Worm (Caenorhabditis elegans): ENCODE results near the gene F13H8.6.

F13H8.6 gene

DNA sequence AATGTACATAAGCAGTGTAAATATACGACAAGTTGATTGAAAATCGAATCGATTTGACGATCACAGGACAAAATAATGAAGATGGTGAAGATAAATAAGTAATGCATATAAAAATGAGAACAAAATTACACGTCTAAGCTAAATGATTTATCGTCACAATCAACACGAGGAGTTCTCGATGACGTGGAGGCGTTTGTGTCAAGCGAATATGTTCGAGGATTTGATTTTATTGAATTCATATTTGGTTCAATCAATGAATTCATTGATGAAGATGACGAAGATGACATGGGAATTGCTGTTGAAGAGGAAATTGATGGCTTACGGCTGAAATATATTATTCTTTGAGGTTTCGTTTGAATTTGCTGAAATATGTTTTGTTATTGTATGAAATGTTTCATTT, 5.8 kb upstream of the F13H8.6 start, which contains the start of gene nyn-3:
TSS of gene nyn-3 (minus strand) at position 101 of the 400 bp plus-strand sequence.
- TF ChIP-seq die-1 (tag; optimal IDR thresholded peaks at IDR 0.05) (no peak), ets-4 (GFP tag; optimal IDR thresholded peaks at IDR 0.05) (no peak), attf-3 (GFP tag; conservative IDR thresholded peaks at IDR 0.05) (no peak), lag-1 (GFP tag; IDR thresholded peaks at IDR 0.05) (no peak), hmg-20 (GFP tag; IDR thresholded peaks at IDR 0.05) (no peak), B0336.3 (GFP tag; IDR thresholded peaks at IDR 0.05) (no peak), madf-3 (GFP tag; IDR thresholded peaks at IDR 0.05) (no peak), aptf-2 (GFP tag; conservative IDR thresholded peaks at IDR 0.05) (no peak), athp-1 (tag; optimal IDR thresholded peaks at IDR 0.05) (no peak)

ce11 chrII:6290047-6290582, 3.4 kb upstream of the F13H8.6 start, which contains the start of gene upb-1:
Gene upb-1, minus strand, starts transcription at chrII:6290097.
- peak; percentile 32 for TF ChIP-seq nhr-80 (tag; optimal IDR thresholded peaks at IDR 0.05)
- TF ChIP-seq lin-26 (GFP tag; IDR thresholded peaks at IDR 0.05) = no peak
- no peak for TF ChIP-seq nfyb-1 (GFP tag; IDR thresholded peaks at IDR 0.05)
- no peak for TF ChIP-seq mel-28 (tag; optimal IDR thresholded peaks at IDR 0.05; ENCODE audit: borderline replicate concordance)
- no peak for TF ChIP-seq let-607 (tag; optimal IDR thresholded peaks at IDR 0.05)
- no peak for TF ChIP-seq madf-6 (GFP tag; IDR thresholded peaks at IDR 0.05)

ce11 chrII:6288104-6288503, 1.3 kb upstream of the F13H8.6 start:
- TF ChIP-seq F39B2.1 (GFP tag; IDR thresholded peaks at IDR 0.05) (no peak), chd-7 (tag; optimal IDR thresholded peaks at IDR 0.05) (no peak), egrh-3 (GFP tag; IDR thresholded peaks at IDR 0.05) (no peak), nhr-80 (tag; optimal IDR thresholded peaks at IDR 0.05) (no peak), lin-54 (GFP tag; optimal IDR thresholded peaks at IDR 0.05) (no peak), somi-1 (GFP tag; optimal IDR thresholded peaks at IDR 0.05) (no peak), F57C9.4 (tag; optimal IDR thresholded peaks at IDR 0.05) (no peak), hmg-1.2 (GFP tag; IDR thresholded peaks at IDR 0.05) (no peak), madf-6 (GFP tag; IDR thresholded peaks at IDR 0.05) (no peak), F37B4.10 (GFP tag; IDR thresholded peaks at IDR 0.05) (no peak), madf-10 (tag; optimal IDR thresholded peaks at IDR 0.05) (no peak), hrde-1 (tag; optimal IDR thresholded peaks at IDR 0.05; ENCODE audit: borderline replicate concordance) (no peak), rec-8 (tag; optimal IDR thresholded peaks at IDR 0.05) (no peak), F22D6.2 (tag; optimal IDR thresholded peaks at IDR 0.05) (no peak), lin-35 (GFP tag; optimal IDR thresholded peaks at IDR 0.05) (no peak), ceh-91 (GFP tag; IDR thresholded peaks at IDR 0.05) (no peak), K11D2.4 (GFP tag; IDR thresholded peaks at IDR 0.05) (no peak), snpc-1.1 (tag; optimal IDR thresholded peaks at IDR 0.05; ENCODE audit: insufficient read depth) (no peak), ceh-58 (GFP tag; IDR thresholded peaks at IDR 0.05) (no peak)

DNA sequence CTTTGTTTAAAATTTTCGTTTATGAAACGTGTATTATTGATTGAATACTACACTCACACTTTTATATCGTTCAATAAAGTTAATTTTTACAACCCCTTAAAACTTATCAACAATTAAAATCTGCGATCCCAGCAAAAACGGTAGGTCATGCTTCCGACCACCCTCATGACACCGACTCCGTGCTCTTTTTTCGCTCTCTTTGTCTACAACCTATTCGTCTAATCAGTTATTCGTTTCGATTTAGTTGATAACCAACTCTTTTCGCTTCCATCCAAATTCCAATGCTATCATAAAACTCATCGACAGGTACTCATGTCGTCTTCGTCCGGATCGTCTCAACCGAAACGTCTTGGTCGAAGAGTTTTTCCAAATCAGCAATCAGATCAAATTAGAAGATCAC, 3.7 kb downstream of the F13H8.6 start, which contains the start of gene F13H8.1:
TSS of gene F13H8.1 (plus strand) at position 311 of the 400 bp plus-strand sequence.
- TF ChIP-seq nhr-80 (tag; optimal IDR thresholded peaks at IDR 0.05) (peak; percentile 51), F52B5.7 (tag; optimal IDR thresholded peaks at IDR 0.05) (no peak)
